Fruit fly (Drosophila melanogaster) whole organism, embryonic: ENCODE data around the gene ProRS-m.

ENCODE experiments used
- Antp ChIP-seq: fragments of 200-800 bp; sonication (Bioruptor generic); optimal IDR thresholded peaks from 3 replicates; lab custom pipeline; 2016; ENCODE audit warnings: missing biosample characterization, missing genetic modification characterization
- Bdp1 ChIP-seq: fragments of 200-800 bp; sonication (Bioruptor generic); optimal IDR thresholded peaks from 3 replicates; lab custom pipeline; 2016; ENCODE audit warnings: missing biosample characterization, missing genetic modification characterization
- Blimp-1 ChIP-seq: fragments of 200-800 bp; sonication (Bioruptor generic); optimal IDR thresholded peaks from 3 replicates; lab custom pipeline; 2018; ENCODE audit warnings: missing biosample characterization, missing genetic modification characterization, mild to moderate bottlenecking, moderate library complexity, missing genetic modification reagents
- CG10147 ChIP-seq: fragments of 200-800 bp; sonication (Bioruptor generic); optimal IDR thresholded peaks from 2 replicates; lab custom pipeline; 2019; ENCODE audit warnings: missing biosample characterization, mild to moderate bottlenecking, missing genetic modification characterization, moderate library complexity
- CG10321 ChIP-seq: fragments of 200-800 bp; sonication (Bioruptor generic); IDR thresholded peaks from 2 replicates; pipeline ENCODE4 v1.3.6; 2022; ENCODE audit warnings: missing biosample characterization, missing genetic modification characterization
- CG10565 ChIP-seq: fragments of 200-800 bp; sonication (Bioruptor generic); optimal IDR thresholded peaks from 3 replicates; lab custom pipeline; 2016; ENCODE audit warnings: missing biosample characterization, mild to moderate bottlenecking, missing genetic modification characterization
- CG11093 ChIP-seq: fragments of 200-800 bp; sonication (Bioruptor generic); IDR thresholded peaks from 3 replicates; pipeline ENCODE4 v1.3.6; 2022; ENCODE audit warnings: missing biosample characterization, missing genetic modification characterization
- CG11560 ChIP-seq: fragments of 200-800 bp; sonication (Bioruptor generic); IDR thresholded peaks from 3 replicates; pipeline ENCODE4 v1.3.6; 2022; ENCODE audit warnings: missing biosample characterization, missing genetic modification characterization
- CG11696 ChIP-seq: fragments of 200-800 bp; sonication (Bioruptor generic); IDR thresholded peaks from 2 replicates; pipeline ENCODE4 v1.3.6; 2022; ENCODE audit warnings: missing biosample characterization, missing genetic modification characterization
- CG12236 ChIP-seq: fragments of 200-800 bp; sonication (Bioruptor generic); optimal IDR thresholded peaks from 2 replicates; lab custom pipeline; 2016; ENCODE audit warnings: missing biosample characterization, missing genetic modification characterization
- CG12659 ChIP-seq: fragments of 200-800 bp; sonication (Bioruptor generic); optimal IDR thresholded peaks from 3 replicates; lab custom pipeline; 2017; ENCODE audit warnings: mild to moderate bottlenecking, missing biosample characterization, missing genetic modification reagents, missing genetic modification characterization
- CG1529 ChIP-seq: fragments of 200-800 bp; sonication (Bioruptor generic); optimal IDR thresholded peaks from 3 replicates; lab custom pipeline; 2018; ENCODE audit warnings: missing biosample characterization, missing genetic modification characterization
- CG15696 ChIP-seq: fragments of 200-800 bp; sonication (Bioruptor generic); optimal IDR thresholded peaks from 2 replicates; lab custom pipeline; 2019; ENCODE audit warnings: missing biosample characterization, mild to moderate bottlenecking, missing genetic modification characterization, moderate library complexity
- CG1647 ChIP-seq: fragments of 200-800 bp; sonication (Bioruptor generic); optimal IDR thresholded peaks from 3 replicates; lab custom pipeline; 2016; ENCODE audit warnings: missing biosample characterization, missing genetic modification characterization
- CG17829 ChIP-seq: fragments of 200-800 bp; optimal IDR thresholded peaks from 2 replicates; lab custom pipeline; 2019; ENCODE audit warnings: missing biosample characterization, mild to moderate bottlenecking, missing genetic modification characterization, moderate library complexity
- CG32772 ChIP-seq: fragments of 200-800 bp; sonication (Bioruptor generic); IDR thresholded peaks from 2 replicates; pipeline ENCODE4 v1.3.6; 2022; ENCODE audit warnings: missing biosample characterization, missing genetic modification characterization
- CG34224 ChIP-seq: fragments of 200-800 bp; sonication (Bioruptor generic); IDR thresholded peaks from 3 replicates; pipeline ENCODE4 v1.3.6; 2022; ENCODE audit warnings: missing biosample characterization, missing genetic modification characterization; ENCODE audit not compliant: partially characterized antibody
- CG4707 ChIP-seq: fragments of 200-800 bp; sonication (Bioruptor generic); optimal IDR thresholded peaks from 2 replicates; lab custom pipeline; 2018; ENCODE audit warnings: missing biosample characterization, mild to moderate bottlenecking, missing genetic modification characterization, moderate library complexity
- CG5953 ChIP-seq: fragments of 200-800 bp; sonication (Bioruptor generic); IDR thresholded peaks from 2 replicates; pipeline ENCODE4 v1.3.6; 2022; ENCODE audit warnings: missing biosample characterization, missing genetic modification characterization
- CG7745 ChIP-seq: fragments of 200-800 bp; sonication (Bioruptor generic); optimal IDR thresholded peaks from 2 replicates; lab custom pipeline; 2018; ENCODE audit warnings: missing biosample characterization, mild to moderate bottlenecking, missing genetic modification characterization, moderate library complexity
- CG8290 ChIP-seq, 3 experiments: fragments of 200-800 bp; sonication (Bioruptor generic); optimal IDR thresholded peaks; 2 replicates each; lab custom pipeline; 2016 to 2019; ENCODE audit warnings: missing biosample characterization in 3 of 3, missing genetic modification characterization in 3 of 3, mild to moderate bottlenecking in 2 of 3, moderate library complexity in 1 of 3
- CG8359 ChIP-seq: fragments of 200-800 bp; sonication (Bioruptor generic); optimal IDR thresholded peaks from 2 replicates; lab custom pipeline; 2017; ENCODE audit warnings: missing biosample characterization, mild to moderate bottlenecking, missing genetic modification characterization, borderline replicate concordance
- CG8388 ChIP-seq: fragments of 200-800 bp; sonication (Bioruptor generic); optimal IDR thresholded peaks from 2 replicates; lab custom pipeline; 2019; ENCODE audit warnings: missing biosample characterization, mild to moderate bottlenecking, missing genetic modification characterization, moderate library complexity
- CG8944 ChIP-seq: fragments of 200-800 bp; sonication (Bioruptor generic); optimal IDR thresholded peaks from 3 replicates; lab custom pipeline; 2016; ENCODE audit warnings: missing biosample characterization, missing genetic modification characterization
- CG9876 ChIP-seq: fragments of 200-800 bp; sonication (Bioruptor generic); optimal IDR thresholded peaks from 2 replicates; lab custom pipeline; 2016; ENCODE audit warnings: missing biosample characterization, missing genetic modification characterization
- CoRest ChIP-seq: fragments of 200-800 bp; sonication (Bioruptor generic); optimal IDR thresholded peaks from 3 replicates; lab custom pipeline; 2018; ENCODE audit warnings: missing biosample characterization, mild to moderate bottlenecking, missing genetic modification characterization, moderate library complexity
- Drgx ChIP-seq: fragments of 200-800 bp; sonication (Bioruptor generic); IDR thresholded peaks from 2 replicates; pipeline ENCODE4 v1.3.6; 2022; ENCODE audit warnings: missing biosample characterization, missing genetic modification characterization
- Ets65A ChIP-seq: fragments of 200-800 bp; sonication (Bioruptor generic); peaks from one replicate; lab custom pipeline; 2016; ENCODE audit warnings: missing biosample characterization, missing genetic modification characterization
- Fer1 ChIP-seq: fragments of 200-800 bp; sonication (Bioruptor generic); optimal IDR thresholded peaks from 2 replicates; lab custom pipeline; 2017; ENCODE audit warnings: missing biosample characterization, mild to moderate bottlenecking, missing genetic modification characterization
- MBD-R2 ChIP-seq: fragments of 200-800 bp; sonication (Bioruptor generic); IDR thresholded peaks from 2 replicates; pipeline ENCODE4 v1.3.6; 2022; ENCODE audit warnings: missing biosample characterization, missing genetic modification characterization
- Max ChIP-seq: fragments of 200-800 bp; sonication (Bioruptor generic); optimal IDR thresholded peaks from 2 replicates; lab custom pipeline; 2016; ENCODE audit warnings: missing biosample characterization, mild to moderate bottlenecking, missing genetic modification characterization
- Mes4 ChIP-seq: fragments of 200-800 bp; sonication (Bioruptor generic); optimal IDR thresholded peaks from 2 replicates; lab custom pipeline; 2016; ENCODE audit warnings: missing biosample characterization, missing genetic modification characterization
- Optix ChIP-seq: fragments of 200-800 bp; sonication (Bioruptor generic); IDR thresholded peaks from 3 replicates; pipeline ENCODE4 v1.3.6; 2022; ENCODE audit warnings: missing biosample characterization, missing genetic modification characterization
- Ptx1 ChIP-seq: fragments of 200-800 bp; sonication (Bioruptor generic); IDR thresholded peaks from 2 replicates; pipeline ENCODE4 v1.3.6; 2022; ENCODE audit warnings: missing biosample characterization, missing genetic modification characterization
- Side ChIP-seq: fragments of 200-800 bp; sonication (Bioruptor generic); optimal IDR thresholded peaks from 2 replicates; lab custom pipeline; 2016; ENCODE audit warnings: missing biosample characterization, missing genetic modification characterization
- Tbp ChIP-seq: fragments of >200 bp; optimal IDR thresholded peaks from 2 replicates; lab custom pipeline; 2018; ENCODE audit warnings: missing biosample characterization, missing genetic modification characterization
- ac ChIP-seq: fragments of 200-800 bp; sonication (Bioruptor generic); optimal IDR thresholded peaks from 3 replicates; lab custom pipeline; 2017; ENCODE audit warnings: missing biosample characterization, mild to moderate bottlenecking, missing genetic modification characterization
- amos ChIP-seq: fragments of 200-800 bp; sonication (Bioruptor generic); IDR thresholded peaks from 2 replicates; pipeline ENCODE4 v1.3.6; 2022; ENCODE audit warnings: missing biosample characterization, missing genetic modification characterization; ENCODE audit not compliant: partially characterized antibody
- btn ChIP-seq: fragments of 200-800 bp; sonication (Bioruptor generic); optimal IDR thresholded peaks from 2 replicates; lab custom pipeline; 2016; ENCODE audit warnings: missing biosample characterization, missing genetic modification characterization
- crol ChIP-seq: fragments of 200-800 bp; sonication (Bioruptor generic); IDR thresholded peaks from 2 replicates; pipeline ENCODE4 v1.3.6; 2022; ENCODE audit warnings: missing biosample characterization, missing genetic modification characterization
- danr ChIP-seq: fragments of 200-800 bp; sonication (Bioruptor generic); IDR thresholded peaks from 2 replicates; pipeline ENCODE4 v1.3.6; 2022; ENCODE audit warnings: missing biosample characterization, missing genetic modification characterization
- grau ChIP-seq: fragments of 200-800 bp; optimal IDR thresholded peaks from 3 replicates; lab custom pipeline; 2019; ENCODE audit warnings: missing biosample characterization, mild to moderate bottlenecking, missing genetic modification characterization, moderate library complexity
- peb ChIP-seq: fragments of 200-800 bp; sonication (Bioruptor generic); IDR thresholded peaks from 2 replicates; pipeline ENCODE4 v1.3.6; 2022; ENCODE audit warnings: missing biosample characterization, missing genetic modification characterization
- pita ChIP-seq: fragments of 200-800 bp; sonication (Bioruptor generic); optimal IDR thresholded peaks from 2 replicates; lab custom pipeline; 2017; ENCODE audit warnings: missing biosample characterization, mild to moderate bottlenecking, missing genetic modification characterization
- sr ChIP-seq: fragments of 200-800 bp; sonication (Bioruptor generic); IDR thresholded peaks from 3 replicates; pipeline ENCODE4 v1.3.6; 2022; ENCODE audit warnings: missing biosample characterization, missing genetic modification characterization
- ssp ChIP-seq: fragments of 200-800 bp; sonication (Bioruptor generic); IDR thresholded peaks from 2 replicates; pipeline ENCODE4 v1.3.6; 2022; ENCODE audit warnings: missing biosample characterization, missing genetic modification characterization
- tap ChIP-seq: fragments of 200-800 bp; optimal IDR thresholded peaks from 3 replicates; lab custom pipeline; 2019; ENCODE audit warnings: missing biosample characterization, mild to moderate bottlenecking, missing genetic modification characterization, moderate library complexity
- tna ChIP-seq: fragments of 200-800 bp; sonication (Bioruptor generic); IDR thresholded peaks from 2 replicates; pipeline ENCODE4 v1.3.6; 2022; ENCODE audit warnings: missing biosample characterization, missing genetic modification characterization; ENCODE audit not compliant: partially characterized antibody
- trem ChIP-seq: fragments of 200-800 bp; optimal IDR thresholded peaks from 3 replicates; lab custom pipeline; 2019; ENCODE audit warnings: missing biosample characterization, mild to moderate bottlenecking, missing genetic modification characterization, moderate library complexity
- tx ChIP-seq: fragments of 200-800 bp; sonication (Bioruptor generic); optimal IDR thresholded peaks from 2 replicates; lab custom pipeline; 2016; ENCODE audit warnings: missing biosample characterization, missing genetic modification characterization
- zfh1 ChIP-seq: fragments of 200-800 bp; sonication (Bioruptor generic); IDR thresholded peaks from 3 replicates; pipeline ENCODE4 v1.3.6; 2022; ENCODE audit warnings: missing biosample characterization, missing genetic modification characterization

The ProRS-m gene

DNA sequence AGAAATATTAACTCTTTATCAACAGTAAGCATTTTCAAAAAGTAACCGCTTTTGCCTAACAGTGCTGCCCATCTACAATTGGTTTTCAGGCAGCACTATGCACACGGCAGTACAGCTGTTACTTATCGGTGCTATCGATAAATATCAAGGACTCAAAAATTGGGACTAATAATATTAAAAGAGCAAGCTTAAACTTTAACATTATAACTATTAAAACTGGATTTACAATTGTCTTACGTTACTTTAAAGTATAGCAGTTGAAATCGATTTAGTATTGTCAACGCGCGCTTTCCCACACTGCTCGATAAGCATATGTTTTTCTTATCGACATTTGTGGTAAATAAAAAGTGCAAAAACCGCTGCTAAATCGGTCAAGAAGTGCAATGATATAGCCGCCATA lies 20.2 kb downstream of the ProRS-m start, which contains the start of the genes CG42245 and MEP-1 (continued):
- TF ChIP-seq tna (GFP tag; lab: Robert Waterston, UW): 0 out of 2 replicates have a peak, but pooled peaks have one; percentile 61
- no peak for TF ChIP-seq btn
- no peak for TF ChIP-seq CG11093
- no peak for TF ChIP-seq CG15696 (tag; lab: Kevin White, UChicago)
- no peak for TF ChIP-seq CG11696 (GFP tag; lab: Robert Waterston, UW)
- no peak for TF ChIP-seq CG10321
- TF ChIP-seq pita (GFP tag; lab: Kevin White, UChicago): no peak
- peak; percentile 14 for TF ChIP-seq Bdp1 (GFP tag; lab: Kevin White, UChicago)
- TF ChIP-seq CG8388: peak; percentile 19
- peak; percentile 25 for TF ChIP-seq tx (GFP tag; lab: Kevin White, UChicago)
- peak; percentile 23 for TF ChIP-seq CG8944 (GFP tag; lab: Kevin White, UChicago)
- TF ChIP-seq ac (GFP tag; lab: Kevin White, UChicago): no peak
- peak; percentile 46 for TF ChIP-seq Side (GFP tag; lab: Kevin White, UChicago)
- no peak for TF ChIP-seq CG32772
- TF ChIP-seq Ptx1: no peak
- peak; percentile 59 for TF ChIP-seq CG17829 (tag; lab: Kevin White, UChicago)
- peak; percentile 38 for TF ChIP-seq Antp
- peak; percentile 69 for TF ChIP-seq Max (GFP tag; lab: Kevin White, UChicago)
- TF ChIP-seq CG8290 (GFP tag; optimal IDR thresholded peaks at IDR 0.05; lab: Kevin White, UChicago): peak; percentile 54
- peak in 1 of 2 experiments; percentile 9 for TF ChIP-seq CG8290 (tag; optimal IDR thresholded peaks at IDR 0.05; lab: Kevin White, UChicago)
- TF ChIP-seq Mes4: peak; percentile 49
- TF ChIP-seq sr (GFP tag; lab: Robert Waterston, UW): no peak
- TF ChIP-seq tap: peak; percentile 13
- peak; percentile 66 for TF ChIP-seq CoRest (tag; lab: Kevin White, UChicago)
- TF ChIP-seq amos (GFP tag; lab: Robert Waterston, UW): peak; percentile 68
- TF ChIP-seq Fer1: no peak
- peak; percentile 49 for TF ChIP-seq CG12236 (GFP tag; lab: Kevin White, UChicago)
- TF ChIP-seq CG4707 (GFP tag; lab: Kevin White, UChicago): no peak
- no peak for TF ChIP-seq CG1647 (GFP tag; lab: Kevin White, UChicago)
- peak; percentile 49 for TF ChIP-seq Blimp-1
- no peak for TF ChIP-seq peb (GFP tag; lab: Robert Waterston, UW)
- TF ChIP-seq Tbp (GFP tag; lab: Kevin White, UChicago): no peak
- peak; percentile 1 for TF ChIP-seq CG10147 (GFP tag; lab: Kevin White, UChicago)
- peak; percentile 41; the same call in 1 of the 3 replicates for TF ChIP-seq CG34224
- TF ChIP-seq grau (tag; lab: Kevin White, UChicago): peak; percentile 55
- peak; percentile 95 for TF ChIP-seq Ets65A (GFP tag; lab: Kevin White, UChicago)
- peak; percentile 67 for TF ChIP-seq CG12659 (GFP tag; lab: Kevin White, UChicago)
- TF ChIP-seq Drgx (GFP tag; lab: Robert Waterston, UW): no peak
- no peak for TF ChIP-seq ssp (GFP tag; lab: Robert Waterston, UW)
- no peak for TF ChIP-seq danr (GFP tag; lab: Robert Waterston, UW)
- no peak for TF ChIP-seq CG11560 (tag; lab: Robert Waterston, UW)
- peak; percentile 36; the same call in 1 of the 3 replicates for TF ChIP-seq zfh1 (GFP tag; lab: Robert Waterston, UW)
- TF ChIP-seq Optix (GFP tag; lab: Robert Waterston, UW): no peak
- TF ChIP-seq CG1529 (GFP tag; lab: Kevin White, UChicago): peak; percentile 24
- TF ChIP-seq CG8359 (GFP tag; lab: Kevin White, UChicago): no peak
- TF ChIP-seq MBD-R2 (GFP tag; lab: Robert Waterston, UW): peak; percentile 58
- no peak for TF ChIP-seq crol (GFP tag; lab: Robert Waterston, UW)
- no peak for TF ChIP-seq CG9876 (GFP tag; lab: Kevin White, UChicago)
- no peak for TF ChIP-seq CG7745
- no peak for TF ChIP-seq CG5953 (GFP tag; lab: Robert Waterston, UW)
- no peak for TF ChIP-seq CG10565 (GFP tag; lab: Kevin White, UChicago)
- TF ChIP-seq trem (tag; lab: Kevin White, UChicago): peak; percentile 93
